Fruit fly (Drosophila melanogaster) whole organism, embryonic: Measurements from ENCODE around the gene slpr.
A peak's percentile ranks its signal among the peaks of the same experiment; 100 is the strongest.

ENCODE experiments used
- CG12391 ChIP-seq: fragments of 200-800 bp; sonication (Bioruptor generic); optimal IDR thresholded peaks from 3 replicates; lab custom pipeline; 2018; ENCODE audit warnings: missing biosample characterization, mild to moderate bottlenecking, missing genetic modification characterization, moderate library complexity
- CG14014 ChIP-seq: fragments of 200-800 bp; sonication (Bioruptor generic); IDR thresholded peaks from 2 replicates; pipeline ENCODE4 v1.3.6; 2022; ENCODE audit warnings: missing biosample characterization, missing genetic modification characterization
- CG14667 ChIP-seq: fragments of 200-800 bp; sonication (Bioruptor generic); IDR thresholded peaks from 2 replicates; pipeline ENCODE4 v1.3.6; 2022; ENCODE audit warnings: missing biosample characterization, missing genetic modification characterization
- CG15269 ChIP-seq: fragments of 200-800 bp; sonication (Bioruptor generic); optimal IDR thresholded peaks from 2 replicates; lab custom pipeline; 2018; ENCODE audit warnings: missing biosample characterization, mild to moderate bottlenecking, missing genetic modification characterization, moderate library complexity
- CG17361 ChIP-seq: fragments of 200-800 bp; sonication (Bioruptor generic); IDR thresholded peaks from 3 replicates; pipeline ENCODE4 v1.3.6; 2022; ENCODE audit warnings: missing biosample characterization, missing genetic modification characterization
- CG17568 ChIP-seq: fragments of 200-800 bp; sonication (Bioruptor generic); optimal IDR thresholded peaks from 2 replicates; lab custom pipeline; 2018; ENCODE audit warnings: missing biosample characterization, mild to moderate bottlenecking, missing genetic modification characterization, moderate library complexity
- CG17912 ChIP-seq: fragments of 200-800 bp; sonication (Bioruptor generic); optimal IDR thresholded peaks from 2 replicates; lab custom pipeline; 2018; ENCODE audit warnings: missing biosample characterization, mild to moderate bottlenecking, missing genetic modification characterization
- CG18619 ChIP-seq: fragments of 200-800 bp; sonication (Bioruptor generic); optimal IDR thresholded peaks from 3 replicates; lab custom pipeline; 2017; ENCODE audit warnings: missing biosample characterization, mild to moderate bottlenecking, missing genetic modification characterization
- CG2129 ChIP-seq: fragments of 200-800 bp; sonication (Bioruptor generic); IDR thresholded peaks from 2 replicates; pipeline ENCODE4 v1.3.6; 2022; ENCODE audit warnings: missing biosample characterization, missing genetic modification characterization; ENCODE audit not compliant: partially characterized antibody
- CG3281 ChIP-seq: fragments of 200-800 bp; sonication (Bioruptor generic); optimal IDR thresholded peaks from 3 replicates; lab custom pipeline; 2017; ENCODE audit warnings: missing biosample characterization, mild to moderate bottlenecking, missing genetic modification characterization
- CG3407 ChIP-seq: fragments of 200-800 bp; sonication (Bioruptor generic); optimal IDR thresholded peaks from 2 replicates; lab custom pipeline; 2018; ENCODE audit warnings: missing biosample characterization, mild to moderate bottlenecking, missing genetic modification characterization
- CG34422 ChIP-seq: fragments of 200-800 bp; sonication (Bioruptor generic); IDR thresholded peaks from 3 replicates; pipeline ENCODE4 v1.3.6; 2022; ENCODE audit warnings: missing biosample characterization, missing genetic modification characterization
- CG3838 ChIP-seq: fragments of 200-800 bp; sonication (Bioruptor generic); optimal IDR thresholded peaks from 3 replicates; lab custom pipeline; 2016; ENCODE audit warnings: missing biosample characterization, missing genetic modification characterization
- CG4328 ChIP-seq: fragments of 200-800 bp; sonication (Bioruptor generic); optimal IDR thresholded peaks from 3 replicates; lab custom pipeline; 2017; ENCODE audit warnings: missing biosample characterization, missing genetic modification reagents, missing genetic modification characterization
- CG4730 ChIP-seq: fragments of 200-800 bp; sonication (Bioruptor generic); IDR thresholded peaks from 2 replicates; pipeline ENCODE4 v1.3.6; 2022; ENCODE audit warnings: missing biosample characterization, missing genetic modification characterization
- CG5180 ChIP-seq: fragments of 200-800 bp; sonication (Bioruptor generic); optimal IDR thresholded peaks from 3 replicates; lab custom pipeline; 2017; ENCODE audit warnings: missing biosample characterization, missing genetic modification characterization, mild to moderate bottlenecking, moderate library complexity, missing genetic modification reagents
- CG6683 ChIP-seq: fragments of 200-800 bp; sonication (Bioruptor generic); optimal IDR thresholded peaks from 2 replicates; lab custom pipeline; 2017; ENCODE audit warnings: missing biosample characterization, mild to moderate bottlenecking, missing genetic modification characterization, missing genetic modification reagents
- CG6765 ChIP-seq: fragments of 200-800 bp; sonication (Bioruptor generic); optimal IDR thresholded peaks from 3 replicates; lab custom pipeline; 2017; ENCODE audit warnings: missing biosample characterization, mild to moderate bottlenecking, missing genetic modification characterization
- CG6813 ChIP-seq: fragments of 200-800 bp; sonication (Bioruptor generic); optimal IDR thresholded peaks from 2 replicates; lab custom pipeline; 2017; ENCODE audit warnings: missing biosample characterization, missing genetic modification characterization, mild to moderate bottlenecking, moderate library complexity, missing genetic modification reagents
- CG6854 ChIP-seq: fragments of 200-800 bp; sonication (Bioruptor generic); optimal IDR thresholded peaks from 3 replicates; lab custom pipeline; 2017; ENCODE audit warnings: missing biosample characterization, mild to moderate bottlenecking, missing genetic modification characterization
- CG8478 ChIP-seq: fragments of >200 bp; optimal IDR thresholded peaks from 2 replicates; lab custom pipeline; 2018
- CG8924 ChIP-seq: fragments of 200-800 bp; optimal IDR thresholded peaks from 3 replicates; lab custom pipeline; 2019; ENCODE audit warnings: missing biosample characterization, mild to moderate bottlenecking, missing genetic modification characterization, moderate library complexity
- CG9876 ChIP-seq: fragments of 200-800 bp; sonication (Bioruptor generic); optimal IDR thresholded peaks from 2 replicates; lab custom pipeline; 2016; ENCODE audit warnings: missing biosample characterization, missing genetic modification characterization
- D ChIP-seq, 2 experiments: fragments of 200-800 bp in 1 of 2; fragments of >200 bp in 1 of 2; sonication (Bioruptor generic) in 1 of 2; optimal IDR thresholded peaks; 2 replicates in 1 of 2; 3 replicates in 1 of 2; lab custom pipeline; 2017; ENCODE audit warnings: mild to moderate bottlenecking in 1 of 2, missing biosample characterization in 1 of 2, missing genetic modification characterization in 1 of 2, missing genetic modification reagents in 1 of 2
- Dad ChIP-seq: fragments of 200-800 bp; sonication (Bioruptor generic); optimal IDR thresholded peaks from 3 replicates; lab custom pipeline; 2016; ENCODE audit warnings: missing biosample characterization, missing genetic modification characterization
- Dbx ChIP-seq: fragments of 200-800 bp; sonication (Bioruptor generic); IDR thresholded peaks from 3 replicates; pipeline ENCODE4 v1.3.6; 2022; ENCODE audit warnings: missing biosample characterization, missing genetic modification characterization
- Deaf1 ChIP-seq: fragments of 200-800 bp; optimal IDR thresholded peaks from 3 replicates; lab custom pipeline; 2019; ENCODE audit warnings: missing biosample characterization, mild to moderate bottlenecking, missing genetic modification characterization, moderate library complexity
- Gsc ChIP-seq: fragments of 200-800 bp; sonication (Bioruptor generic); IDR thresholded peaks from 2 replicates; pipeline ENCODE4 v1.3.6; 2022; ENCODE audit warnings: missing biosample characterization, missing genetic modification characterization
- HHEX ChIP-seq: fragments of 200-800 bp; sonication (Bioruptor generic); optimal IDR thresholded peaks from 3 replicates; lab custom pipeline; 2017; ENCODE audit warnings: missing biosample characterization, mild to moderate bottlenecking, missing genetic modification characterization, missing genetic modification reagents
- NC2α ChIP-seq: fragments of 200-800 bp; sonication (Bioruptor generic); optimal IDR thresholded peaks from 2 replicates; lab custom pipeline; 2016; ENCODE audit warnings: missing biosample characterization, missing genetic modification characterization
- PHDP ChIP-seq: fragments of 200-800 bp; sonication (Bioruptor generic); optimal IDR thresholded peaks from 3 replicates; lab custom pipeline; 2018; ENCODE audit warnings: missing biosample characterization, mild to moderate bottlenecking, missing genetic modification characterization, moderate library complexity
- Six4 ChIP-seq: fragments of 200-800 bp; sonication (Bioruptor generic); optimal IDR thresholded peaks from 2 replicates; lab custom pipeline; 2016; ENCODE audit warnings: missing biosample characterization, missing genetic modification characterization
- Sry-δ ChIP-seq: fragments of 200-800 bp; sonication (Bioruptor generic); optimal IDR thresholded peaks from 2 replicates; lab custom pipeline; 2016; ENCODE audit warnings: missing biosample characterization, missing genetic modification characterization
- TFAM ChIP-seq: fragments of 200-800 bp; sonication (Bioruptor generic); optimal IDR thresholded peaks from 2 replicates; lab custom pipeline; 2017; ENCODE audit warnings: missing biosample characterization, missing genetic modification characterization, inconsistent platforms
- abd-A ChIP-seq: fragments of 200-800 bp; sonication (Bioruptor generic); optimal IDR thresholded peaks from 3 replicates; lab custom pipeline; 2019; ENCODE audit warnings: missing biosample characterization, mild to moderate bottlenecking, missing genetic modification characterization, moderate library complexity
- bsh ChIP-seq, 2 experiments: fragments of 200-800 bp; sonication (Bioruptor generic); optimal IDR thresholded peaks; 2 replicates each; lab custom pipeline; 2017 to 2018; ENCODE audit warnings: mild to moderate bottlenecking in 2 of 2, missing biosample characterization in 2 of 2, missing genetic modification characterization in 2 of 2, moderate library complexity in 1 of 2
- crol ChIP-seq: fragments of 200-800 bp; sonication (Bioruptor generic); IDR thresholded peaks from 2 replicates; pipeline ENCODE4 v1.3.6; 2022; ENCODE audit warnings: missing biosample characterization, missing genetic modification characterization
- exex ChIP-seq: fragments of 200-800 bp; sonication (Bioruptor generic); optimal IDR thresholded peaks from 4 replicates; lab custom pipeline; 2018; ENCODE audit warnings: missing biosample characterization, mild to moderate bottlenecking, missing genetic modification characterization, moderate library complexity
- grn ChIP-seq: fragments of 200-800 bp; sonication (Bioruptor generic); optimal IDR thresholded peaks from 3 replicates; lab custom pipeline; 2017; ENCODE audit warnings: missing biosample characterization, missing genetic modification characterization
- nom ChIP-seq: fragments of 200-800 bp; sonication (Bioruptor generic); optimal IDR thresholded peaks from 2 replicates; lab custom pipeline; 2017; ENCODE audit warnings: missing biosample characterization, missing genetic modification characterization, mild to moderate bottlenecking, moderate library complexity, missing genetic modification reagents
- ro ChIP-seq: fragments of 200-800 bp; sonication (Bioruptor generic); IDR thresholded peaks from 2 replicates; pipeline ENCODE4 v1.3.6; 2022; ENCODE audit warnings: missing biosample characterization, missing genetic modification characterization
- seq ChIP-seq: fragments of 200-800 bp; sonication (Bioruptor generic); IDR thresholded peaks from 2 replicates; pipeline ENCODE4 v1.3.6; 2022; ENCODE audit warnings: missing biosample characterization, missing genetic modification characterization
- sna ChIP-seq: fragments of 200-800 bp; sonication (Bioruptor generic); IDR thresholded peaks from 2 replicates; pipeline ENCODE4 v1.3.6; 2022; ENCODE audit warnings: missing biosample characterization, missing genetic modification characterization; ENCODE audit not compliant: partially characterized antibody
- sqz ChIP-seq: fragments of 200-800 bp; sonication (Bioruptor generic); optimal IDR thresholded peaks from 3 replicates; lab custom pipeline; 2018; ENCODE audit warnings: missing biosample characterization, mild to moderate bottlenecking, missing genetic modification characterization
- sug ChIP-seq: fragments of 200-800 bp; optimal IDR thresholded peaks from 2 replicates; lab custom pipeline; 2019; ENCODE audit warnings: missing biosample characterization, mild to moderate bottlenecking, missing genetic modification characterization, moderate library complexity
- tna ChIP-seq: fragments of 200-800 bp; sonication (Bioruptor generic); IDR thresholded peaks from 2 replicates; pipeline ENCODE4 v1.3.6; 2022; ENCODE audit warnings: missing biosample characterization, missing genetic modification characterization; ENCODE audit not compliant: partially characterized antibody
- trh ChIP-seq: fragments of 200-800 bp; sonication (Bioruptor generic); optimal IDR thresholded peaks from 2 replicates; lab custom pipeline; 2016; ENCODE audit warnings: missing biosample characterization, missing genetic modification characterization
- usp ChIP-seq: fragments of >200 bp; optimal IDR thresholded peaks from 2 replicates; lab custom pipeline; 2017; ENCODE audit warnings: missing biosample characterization, missing genetic modification characterization
- vfl ChIP-seq: fragments of 200-800 bp; sonication (Bioruptor generic); optimal IDR thresholded peaks from 2 replicates; lab custom pipeline; 2016; ENCODE audit warnings: missing biosample characterization, missing genetic modification characterization
- zfh1 ChIP-seq: fragments of 200-800 bp; sonication (Bioruptor generic); IDR thresholded peaks from 3 replicates; pipeline ENCODE4 v1.3.6; 2022; ENCODE audit warnings: missing biosample characterization, missing genetic modification characterization

The slpr gene

dm6 chrX:8198935-8199580 is 22.1 kb upstream of the slpr start (continued):
- TF ChIP-seq CG17912 (GFP tag; lab: Kevin White, UChicago) (peak; percentile 15), CG3407 (GFP tag; lab: Kevin White, UChicago) (no peak), sug (tag; lab: Kevin White, UChicago) (peak; percentile 88), CG2129 (GFP tag; lab: Robert Waterston, UW) (no peak), D (optimal IDR thresholded peaks at IDR 0.05; lab: Kevin White, UChicago) (no peak), D (GFP tag; optimal IDR thresholded peaks at IDR 0.05; lab: Kevin White, UChicago) (no peak), vfl (GFP tag; lab: Kevin White, UChicago) (no peak), CG12391 (tag; lab: Kevin White, UChicago) (no peak), sna (GFP tag; lab: Robert Waterston, UW) (no peak), Dbx (GFP tag; lab: Robert Waterston, UW) (no peak), CG3281 (GFP tag; lab: Kevin White, UChicago) (peak; percentile 7), bsh (GFP tag; optimal IDR thresholded peaks at IDR 0.05; lab: Kevin White, UChicago) (no peak), grn (GFP tag; lab: Kevin White, UChicago) (peak; percentile 65), CG18619 (peak; percentile 24), CG15269 (tag; lab: Kevin White, UChicago) (no peak), CG6854 (no peak), CG17568 (GFP tag; lab: Kevin White, UChicago) (no peak), tna (GFP tag; lab: Robert Waterston, UW) (no peak), sqz (GFP tag; lab: Kevin White, UChicago) (peak; percentile 95), CG6765 (GFP tag; lab: Kevin White, UChicago) (no peak), Gsc (GFP tag; lab: Robert Waterston, UW) (no peak), CG5180 (GFP tag; lab: Kevin White, UChicago) (peak; percentile 44), CG14667 (GFP tag; lab: Robert Waterston, UW) (no peak), exex (peak; percentile 95), ro (no peak), CG4328 (GFP tag; lab: Kevin White, UChicago) (no peak), CG6683 (no peak), Dad (GFP tag; lab: Kevin White, UChicago) (no peak), crol (peak; percentile 90), usp (GFP tag; lab: Kevin White, UChicago) (no peak), CG34422 (GFP tag; lab: Robert Waterston, UW) (peak; percentile 11; the same call in 1 of the 3 replicates), HHEX (GFP tag; lab: Kevin White, UChicago) (peak; percentile 12), Deaf1 (tag; lab: Kevin White, UChicago) (no peak), zfh1 (GFP tag; lab: Robert Waterston, UW) (no peak), Six4 (no peak), CG4730 (GFP tag; lab: Robert Waterston, UW) (no peak), nom (no peak), CG17361 (GFP tag; lab: Robert Waterston, UW) (no peak), CG6813 (peak; percentile 11), CG8478 (lab: Kevin White, UChicago) (no peak), CG8924 (tag; lab: Kevin White, UChicago) (no peak), CG9876 (no peak), CG3838 (GFP tag; lab: Kevin White, UChicago) (no peak), seq (GFP tag; lab: Robert Waterston, UW) (no peak), TFAM (GFP tag; lab: Kevin White, UChicago) (no peak), CG14014 (GFP tag; lab: Robert Waterston, UW) (no peak; the same call in 1 of the 2 replicates), trh (GFP tag; lab: Kevin White, UChicago) (no peak), Sry-δ (GFP tag; lab: Kevin White, UChicago) (no peak), PHDP (peak; percentile 4), abd-A (tag; lab: Kevin White, UChicago) (no peak), NC2α (no peak)
